Fruit fly (Drosophila melanogaster) whole organism, prepupa: ENCODE results near the gene CG16888.

Source experiments
- CG6854 ChIP-seq: fragments of 200-800 bp; sonication (Bioruptor generic); optimal IDR thresholded peaks from 2 replicates; lab custom pipeline; 2017; ENCODE audit warnings: missing biosample characterization, mild to moderate bottlenecking, missing genetic modification characterization
- CG8119 ChIP-seq: fragments of 200-800 bp; sonication (Bioruptor generic); IDR thresholded peaks from 3 replicates; pipeline ENCODE4 v1.3.6; 2022; ENCODE audit warnings: missing biosample characterization, missing genetic modification characterization
- Met ChIP-seq: fragments of 200-800 bp; sonication (Bioruptor generic); optimal IDR thresholded peaks from 3 replicates; lab custom pipeline; 2016; ENCODE audit warnings: missing biosample characterization, missing genetic modification characterization
- Smox ChIP-seq: fragments of 200-800 bp; sonication (Bioruptor generic); optimal IDR thresholded peaks from 3 replicates; lab custom pipeline; 2016; ENCODE audit warnings: missing biosample characterization, missing genetic modification characterization
- Sox102F ChIP-seq: fragments of 200-800 bp; sonication (Bioruptor generic); optimal IDR thresholded peaks from 2 replicates; lab custom pipeline; 2016; ENCODE audit warnings: missing biosample characterization, mild to moderate bottlenecking, missing genetic modification characterization
- Sox14 ChIP-seq: fragments of 200-800 bp; sonication (Bioruptor generic); optimal IDR thresholded peaks from 3 replicates; lab custom pipeline; 2016; ENCODE audit warnings: missing biosample characterization, missing genetic modification characterization
- cyc ChIP-seq: fragments of 200-800 bp; sonication (Bioruptor generic); optimal IDR thresholded peaks from 3 replicates; lab custom pipeline; 2016; ENCODE audit warnings: missing biosample characterization, missing genetic modification characterization
- net ChIP-seq: fragments of 200-800 bp; sonication (Bioruptor generic); optimal IDR thresholded peaks from 3 replicates; lab custom pipeline; 2016; ENCODE audit warnings: missing biosample characterization, missing genetic modification characterization
- ss ChIP-seq, 2 experiments: fragments of 200-800 bp; sonication (Bioruptor generic); optimal IDR thresholded peaks; 2 replicates in 1 of 2; 3 replicates in 1 of 2; lab custom pipeline; 2017 to 2018; ENCODE audit warnings: mild to moderate bottlenecking in 2 of 2, missing biosample characterization in 2 of 2, missing genetic modification characterization in 2 of 2, moderate library complexity in 1 of 2

DNA sequence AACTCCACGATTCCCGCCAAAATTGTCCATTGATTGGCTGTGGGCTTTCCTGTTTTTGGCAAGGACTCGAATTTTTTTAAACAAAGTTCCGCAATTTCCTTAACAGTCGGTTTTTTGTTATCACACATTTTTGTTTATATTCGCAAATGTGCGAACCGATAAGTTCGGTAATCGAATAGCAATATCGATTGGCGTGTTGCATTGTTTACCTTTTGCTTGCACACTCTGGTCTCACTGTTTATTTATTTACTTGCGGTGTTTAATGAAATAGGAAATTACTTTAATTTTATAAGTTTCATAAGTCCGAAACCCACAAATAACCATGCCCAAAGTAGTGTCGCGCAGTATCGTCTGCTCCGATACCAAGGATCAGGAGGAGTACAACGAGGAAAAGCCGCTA is 1.7 kb downstream of the CG16888 start, which contains the start of the genes Adat1 and CG16865:
- no peak for TF ChIP-seq ss (GFP tag; optimal IDR thresholded peaks at IDR 0.05; lab: Kevin White, UChicago)
- no peak for TF ChIP-seq Sox102F
- TF ChIP-seq Smox (GFP tag; lab: Kevin White, UChicago), result no peak
- no peak for TF ChIP-seq Met
- no peak for TF ChIP-seq cyc (GFP tag; lab: Kevin White, UChicago)
- no peak for TF ChIP-seq CG6854
- no peak for TF ChIP-seq net (GFP tag; lab: Kevin White, UChicago)
- TF ChIP-seq Sox14 (GFP tag; lab: Kevin White, UChicago), result no peak
- no peak for TF ChIP-seq CG8119
